Fruit fly (Drosophila melanogaster) whole organism, wandering third instar larva: ENCODE measurements around the gene Ir94c.

Experiments
- CG9705 ChIP-seq: fragments of 200-800 bp; sonication (Bioruptor generic); optimal IDR thresholded peaks from 2 replicates; lab custom pipeline; 2018; ENCODE audit warnings: missing biosample characterization, mild to moderate bottlenecking, missing genetic modification characterization
- CrebA ChIP-seq: fragments of 200-800 bp; sonication (Bioruptor generic); optimal IDR thresholded peaks from 2 replicates; lab custom pipeline; 2016; ENCODE audit warnings: missing biosample characterization, mild to moderate bottlenecking, missing genetic modification characterization, borderline replicate concordance
- Jra ChIP-seq: sonication (Bioruptor generic); optimal IDR thresholded peaks from 2 replicates; lab custom pipeline; 2016; ENCODE audit warnings: missing biosample characterization, missing genetic modification characterization
- Myc ChIP-seq: fragments of >200 bp; optimal IDR thresholded peaks from 2 replicates; lab custom pipeline; 2017
- br ChIP-seq: fragments of 200-800 bp; sonication (Bioruptor generic); optimal IDR thresholded peaks from 2 replicates; lab custom pipeline; 2016; ENCODE audit warnings: missing biosample characterization, missing genetic modification characterization
- brk ChIP-seq: fragments of 200-800 bp; sonication (Bioruptor generic); optimal IDR thresholded peaks from 2 replicates; lab custom pipeline; 2016; ENCODE audit warnings: missing biosample characterization, mild to moderate bottlenecking, missing genetic modification characterization
- fru ChIP-seq: fragments of 200-800 bp; sonication (Bioruptor generic); optimal IDR thresholded peaks from 3 replicates; lab custom pipeline; 2016; ENCODE audit warnings: missing biosample characterization, mild to moderate bottlenecking, missing genetic modification characterization
- h ChIP-seq: fragments of 200-800 bp; sonication (Bioruptor generic); optimal IDR thresholded peaks from 3 replicates; lab custom pipeline; 2016; ENCODE audit warnings: missing biosample characterization, mild to moderate bottlenecking, missing genetic modification characterization
- lola ChIP-seq: fragments of >200 bp; optimal IDR thresholded peaks from 2 replicates; lab custom pipeline; 2017; ENCODE audit warnings: missing biosample characterization, missing genetic modification characterization
- psq ChIP-seq: fragments of 200-800 bp; sonication (Bioruptor generic); optimal IDR thresholded peaks from 3 replicates; lab custom pipeline; 2017; ENCODE audit warnings: missing biosample characterization, mild to moderate bottlenecking, missing genetic modification characterization, moderate library complexity
- rgr ChIP-seq: fragments of 200-800 bp; sonication (Bioruptor generic); optimal IDR thresholded peaks from 3 replicates; lab custom pipeline; 2016; ENCODE audit warnings: missing biosample characterization, mild to moderate bottlenecking, missing genetic modification characterization
- usp ChIP-seq: fragments of >200 bp; optimal IDR thresholded peaks from 2 replicates; lab custom pipeline; 2017; ENCODE audit warnings: missing biosample characterization, missing genetic modification characterization
- woc ChIP-seq: sonication (Bioruptor generic); optimal IDR thresholded peaks from 2 replicates; lab custom pipeline; 2016; ENCODE audit warnings: missing biosample characterization, mild to moderate bottlenecking, missing genetic modification characterization

- TF ChIP-seq woc (GFP tag; lab: Kevin White, UChicago) (no peak), fru (GFP tag; lab: Kevin White, UChicago) (no peak), brk (GFP tag; lab: Kevin White, UChicago) (no peak), Jra (GFP tag; lab: Kevin White, UChicago) (no peak), Myc (lab: Kevin White, UChicago) (no peak), psq (no peak), h (GFP tag; lab: Kevin White, UChicago) (no peak), usp (no peak), CG9705 (GFP tag; lab: Kevin White, UChicago) (no peak), CrebA (GFP tag; lab: Kevin White, UChicago) (no peak), br (GFP tag; lab: Kevin White, UChicago) (no peak), lola (GFP tag; lab: Kevin White, UChicago) (no peak), rgr (GFP tag; lab: Kevin White, UChicago) (no peak)
Observed at dm6 chr3R:22080161-22080560, 39.1 kb downstream of the Ir94c start, which contains the start of gene CG13408.
